Worm (Caenorhabditis elegans) whole organism, L1 larva: ENCODE data around the gene Y7A5A.13.

Experiments
- C04F5.9 ChIP-seq: sonication (generic microtip); optimal IDR thresholded peaks from 2 replicates; lab custom pipeline; 2016; ENCODE audit warnings: missing genetic modification characterization, missing compliant biosample characterization
- C34B4.2 ChIP-seq: sonication (generic microtip); optimal IDR thresholded peaks from 2 replicates; lab custom pipeline; 2017; ENCODE audit warnings: mild to moderate bottlenecking, missing genetic modification characterization, missing compliant biosample characterization
- alr-1 ChIP-seq: fragments of 200-800 bp; sonication (Bioruptor generic); optimal IDR thresholded peaks from 2 replicates; lab custom pipeline; 2018; ENCODE audit warnings: borderline replicate concordance, mild to moderate bottlenecking, missing genetic modification characterization, missing compliant biosample characterization
- ama-1 ChIP-seq: fragments of 150-350 bp; optimal IDR thresholded peaks from 2 replicates; lab custom pipeline; 2014
- blmp-1 ChIP-seq: fragments of 150-350 bp; optimal IDR thresholded peaks from 2 replicates; lab custom pipeline; 2014; ENCODE audit warnings: missing biosample characterization, missing genetic modification characterization
- ceh-63 ChIP-seq: fragments of 200-800 bp; sonication (Bioruptor generic); optimal IDR thresholded peaks from 2 replicates; lab custom pipeline; 2018; ENCODE audit warnings: mild to moderate bottlenecking, missing genetic modification characterization, missing compliant biosample characterization
- ceh-8 ChIP-seq: fragments of 200-800 bp; sonication (Bioruptor generic); optimal IDR thresholded peaks from 2 replicates; lab custom pipeline; 2018; ENCODE audit warnings: mild to moderate bottlenecking, missing genetic modification characterization, moderate library complexity, missing compliant biosample characterization
- ceh-82 ChIP-seq, 3 experiments: fragments of 150-350 bp in 1 of 3; sonication (generic microtip) in 2 of 3; optimal IDR thresholded peaks; 2 replicates each; lab custom pipeline; 2014 to 2017; ENCODE audit warnings: missing biosample characterization in 3 of 3, missing genetic modification characterization in 3 of 3
- ceh-90 ChIP-seq: sonication (generic microtip); optimal IDR thresholded peaks from 2 replicates; lab custom pipeline; 2016; ENCODE audit warnings: missing genetic modification characterization, missing compliant biosample characterization
- ces-1 ChIP-seq: fragments of 150-350 bp; optimal IDR thresholded peaks from 2 replicates; lab custom pipeline; 2014; ENCODE audit warnings: missing biosample characterization, missing genetic modification reagents, missing genetic modification characterization
- dpl-1 ChIP-seq, 3 experiments: fragments of 150-350 bp in 2 of 3; sonication (generic microtip) in 1 of 3; optimal IDR thresholded peaks; 2 replicates each; lab custom pipeline; 2014 to 2017; ENCODE audit warnings: missing biosample characterization in 3 of 3, missing genetic modification characterization in 3 of 3, missing genetic modification reagents in 3 of 3
- egl-27 ChIP-seq, 2 experiments: fragments of 150-350 bp in 1 of 2; sonication (generic microtip); optimal IDR thresholded peaks; 3 replicates each; lab custom pipeline; 2017 to 2018; ENCODE audit warnings: missing biosample characterization in 2 of 2, missing genetic modification characterization in 2 of 2, missing genetic modification reagents in 2 of 2
- elt-3 ChIP-seq, 6 experiments: fragments of 150-350 bp in 1 of 6; sonication (generic microtip); optimal IDR thresholded peaks; 2 replicates each; lab custom pipeline; 2017 to 2018; ENCODE audit warnings: missing biosample characterization in 6 of 6, missing genetic modification characterization in 6 of 6, inconsistent platforms in 1 of 6
- fos-1 ChIP-seq: fragments of 150-350 bp; optimal IDR thresholded peaks from 2 replicates; lab custom pipeline; 2014; ENCODE audit warnings: missing biosample characterization, missing genetic modification characterization
- isw-1 ChIP-seq: fragments of 200-800 bp; sonication (Bioruptor generic); IDR thresholded peaks from 2 replicates; pipeline ENCODE4 v1.3.6; 2022; ENCODE audit warnings: missing genetic modification characterization, missing compliant biosample characterization
- lin-15B ChIP-seq: fragments of 150-350 bp; sonication (generic microtip); optimal IDR thresholded peaks from 3 replicates; lab custom pipeline; 2014; ENCODE audit warnings: missing biosample characterization, missing genetic modification characterization
- lin-35 ChIP-seq, 2 experiments: fragments of 150-350 bp; optimal IDR thresholded peaks; 2 replicates each; lab custom pipeline; 2014; ENCODE audit warnings: missing biosample characterization in 2 of 2, missing genetic modification characterization in 2 of 2, missing genetic modification reagents in 2 of 2
- mab-9 ChIP-seq: fragments of 200-800 bp; sonication (Bioruptor generic); IDR thresholded peaks from 2 replicates; pipeline ENCODE4 v1.3.6; 2022; ENCODE audit warnings: missing genetic modification reagents, missing genetic modification characterization, missing compliant biosample characterization
- mdl-1 ChIP-seq, 2 experiments: fragments of 150-350 bp; optimal IDR thresholded peaks; 2 replicates each; lab custom pipeline; 2014 to 2017; ENCODE audit warnings: missing biosample characterization in 2 of 2, missing genetic modification characterization in 2 of 2, inconsistent platforms in 1 of 2
- nhr-20 ChIP-seq: sonication (generic microtip); optimal IDR thresholded peaks from 2 replicates; lab custom pipeline; 2016; ENCODE audit warnings: mild to moderate bottlenecking, missing genetic modification characterization, missing compliant biosample characterization
- nhr-237 ChIP-seq: fragments of 150-350 bp; optimal IDR thresholded peaks from 2 replicates; lab custom pipeline; 2014; ENCODE audit warnings: missing biosample characterization, missing genetic modification characterization
- nhr-47 ChIP-seq: sonication (generic microtip); optimal IDR thresholded peaks from 2 replicates; lab custom pipeline; 2016; ENCODE audit warnings: mild to moderate bottlenecking, missing genetic modification characterization, moderate library complexity, missing compliant biosample characterization
- nhr-71 ChIP-seq: sonication (generic microtip); optimal IDR thresholded peaks from 2 replicates; lab custom pipeline; 2016; ENCODE audit warnings: mild to moderate bottlenecking, missing genetic modification characterization, moderate library complexity, missing compliant biosample characterization
- nhr-77 ChIP-seq: fragments of 150-350 bp; optimal IDR thresholded peaks from 2 replicates; lab custom pipeline; 2014; ENCODE audit warnings: missing biosample characterization, missing genetic modification characterization
- nhr-84 ChIP-seq: sonication (generic microtip); optimal IDR thresholded peaks from 2 replicates; lab custom pipeline; 2017; ENCODE audit warnings: missing biosample characterization, missing genetic modification characterization
- nhr-85 ChIP-seq: sonication (generic microtip); peaks from one replicate; lab custom pipeline; 2016; ENCODE audit warnings: missing genetic modification characterization, inconsistent platforms, missing compliant biosample characterization
- pqm-1 ChIP-seq: sonication (generic microtip); optimal IDR thresholded peaks from 3 replicates; lab custom pipeline; 2017; ENCODE audit warnings: missing biosample characterization, missing genetic modification characterization
- rnt-1 ChIP-seq: sonication (generic microtip); optimal IDR thresholded peaks from 2 replicates; lab custom pipeline; 2016; ENCODE audit warnings: mild to moderate bottlenecking, missing genetic modification characterization, moderate library complexity, missing compliant biosample characterization
- snpc-4 ChIP-seq: fragments of 150-350 bp; optimal IDR thresholded peaks from 2 replicates; lab custom pipeline; 2014; ENCODE audit warnings: missing biosample characterization, missing genetic modification characterization
- snu-23 ChIP-seq: sonication (generic microtip); optimal IDR thresholded peaks from 2 replicates; lab custom pipeline; 2016; ENCODE audit warnings: missing genetic modification characterization, missing compliant biosample characterization
- tbx-2 ChIP-seq: sonication (generic microtip); optimal IDR thresholded peaks from 2 replicates; lab custom pipeline; 2016; ENCODE audit warnings: missing genetic modification characterization, missing compliant biosample characterization
- tlp-1 ChIP-seq: fragments of 150-350 bp; optimal IDR thresholded peaks from 2 replicates; lab custom pipeline; 2014; ENCODE audit warnings: missing biosample characterization, missing genetic modification characterization
- unc-130 ChIP-seq: fragments of 150-350 bp; optimal IDR thresholded peaks from 2 replicates; lab custom pipeline; 2017; ENCODE audit warnings: missing biosample characterization, missing genetic modification characterization, inconsistent platforms
- unc-30 ChIP-seq: sonication (generic microtip); optimal IDR thresholded peaks from 2 replicates; lab custom pipeline; 2017; ENCODE audit warnings: missing biosample characterization, missing genetic modification characterization
- vab-15 ChIP-seq: sonication (generic microtip); optimal IDR thresholded peaks from 2 replicates; lab custom pipeline; 2017; ENCODE audit warnings: missing genotype, mild to moderate bottlenecking, missing genetic modification characterization, missing compliant biosample characterization
- xbp-1 ChIP-seq: sonication (generic microtip); optimal IDR thresholded peaks from 2 replicates; lab custom pipeline; 2016; ENCODE audit warnings: missing genetic modification characterization, missing compliant biosample characterization
- zag-1 ChIP-seq: fragments of 150-350 bp; optimal IDR thresholded peaks from 2 replicates; lab custom pipeline; 2014; ENCODE audit warnings: missing biosample characterization, missing genetic modification characterization
- zip-4 ChIP-seq: fragments of 200-800 bp; sonication (Bioruptor generic); optimal IDR thresholded peaks from 2 replicates; lab custom pipeline; 2018; ENCODE audit warnings: mild to moderate bottlenecking, missing genetic modification characterization, moderate library complexity, missing compliant biosample characterization
- ztf-11 ChIP-seq, 2 experiments: sonication (generic microtip); optimal IDR thresholded peaks; 2 replicates each; lab custom pipeline; 2016 to 2017; ENCODE audit warnings: missing genetic modification characterization in 2 of 2, missing biosample characterization in 1 of 2, missing compliant biosample characterization in 1 of 2

Y7A5A.13 gene

ce11 chrX:15724994-15725393 lies 48.7 kb upstream of the Y7A5A.13 start (continued):
- TF ChIP-seq pqm-1 (no peak), tbx-2 (tag; lab: Kevin White, UChicago) (peak; percentile 70), nhr-20 (tag; lab: Kevin White, UChicago) (peak; percentile 74), ztf-11 (tag; optimal IDR thresholded peaks at IDR 0.05; lab: Kevin White, UChicago) (peak in 1 of 2 experiments; percentile 11), ces-1 (GFP tag; lab: Kevin White, UChicago) (no peak), ceh-82 (tag; optimal IDR thresholded peaks at IDR 0.05; lab: Kevin White, UChicago) (peak; percentile 33 to 69 (median 57)), C04F5.9 (tag; lab: Kevin White, UChicago) (no peak), ceh-8 (GFP tag; lab: Kevin White, UChicago) (no peak), dpl-1 (GFP tag; optimal IDR thresholded peaks at IDR 0.05; lab: Kevin White, UChicago) (peak; percentile 68 to 73 (median 73)), nhr-237 (no peak), ama-1 (lab: Kevin White, UChicago) (no peak), snu-23 (GFP tag; lab: Kevin White, UChicago) (peak; percentile 83), fos-1 (tag; lab: Kevin White, UChicago) (no peak), alr-1 (tag; lab: Kevin White, UChicago) (no peak), mdl-1 (tag; optimal IDR thresholded peaks at IDR 0.05; lab: Kevin White, UChicago) (peak in 1 of 2 experiments; percentile 81), unc-130 (tag; lab: Kevin White, UChicago) (peak; percentile 75), rnt-1 (tag; lab: Kevin White, UChicago) (peak; percentile 80), isw-1 (peak; percentile 14; the same call in 1 of the 2 replicates), blmp-1 (tag; lab: Kevin White, UChicago) (peak; percentile 97), ceh-90 (tag; lab: Kevin White, UChicago) (no peak), tlp-1 (no peak), ceh-63 (GFP tag; lab: Kevin White, UChicago) (no peak), nhr-85 (tag; lab: Kevin White, UChicago) (peak; percentile 87), xbp-1 (peak; percentile 62), egl-27 (tag; optimal IDR thresholded peaks at IDR 0.05; lab: Kevin White, UChicago) (no peak), nhr-71 (tag; lab: Kevin White, UChicago) (peak; percentile 78), lin-35 (GFP tag; optimal IDR thresholded peaks at IDR 0.05; lab: Kevin White, UChicago) (peak; percentile 56 to 86), unc-30 (tag; lab: Kevin White, UChicago) (no peak), nhr-47 (tag; lab: Kevin White, UChicago) (peak; percentile 75), vab-15 (tag; lab: Kevin White, UChicago) (no peak), mab-9 (no peak), elt-3 (tag; optimal IDR thresholded peaks at IDR 0.05; lab: Kevin White, UChicago) (peak in 1 of 6 experiments; percentile 50), zip-4 (no peak), zag-1 (tag; lab: Kevin White, UChicago) (no peak), nhr-77 (tag; lab: Kevin White, UChicago) (peak; percentile 6), snpc-4 (tag; lab: Kevin White, UChicago) (peak; percentile 62)
- TF ChIP-seq, all 84 proteins: peak for 38

DNA sequence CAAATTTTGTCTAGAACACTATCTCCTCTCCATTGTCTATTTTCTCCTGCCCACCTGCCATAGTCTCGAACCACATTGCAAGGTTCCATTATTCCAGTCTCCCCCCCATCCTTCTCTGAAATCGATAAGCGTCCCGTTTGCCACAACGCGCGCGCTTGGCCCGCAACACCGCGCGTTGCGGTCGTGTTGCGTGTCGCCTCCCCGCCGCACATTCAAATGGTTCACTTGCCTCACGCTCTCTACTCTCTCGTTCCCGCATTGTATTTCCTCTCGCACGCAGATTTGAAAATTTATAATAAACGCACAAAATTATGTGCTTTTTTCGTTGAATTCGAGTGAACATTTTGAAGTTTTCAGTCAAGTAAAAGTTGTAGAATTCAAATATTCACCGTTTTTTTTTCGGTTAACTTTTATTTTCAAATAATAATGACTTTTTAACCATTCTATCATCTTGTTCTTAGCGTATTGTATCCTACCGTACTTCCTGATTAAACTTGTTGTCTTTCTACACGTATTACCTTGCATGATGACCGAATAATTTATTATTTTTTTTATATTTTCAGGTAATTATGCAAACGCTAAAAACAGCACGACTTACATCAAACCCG lies 48.0 kb upstream of the Y7A5A.13 start, which contains the start of gene lin-15B:
TSS of gene lin-15B (plus strand) at position 558 of the 608 bp plus-strand sequence.
- TF ChIP-seq lin-15B (tag; lab: Kevin White, UChicago) (peak; percentile 42), C04F5.9 (tag; lab: Kevin White, UChicago) (no peak)

ce11 chrX:15730342-15730741 lies 43.3 kb upstream of the Y7A5A.13 start:
- TF ChIP-seq nhr-85 (tag; lab: Kevin White, UChicago) (no peak), nhr-84 (no peak), C34B4.2 (tag; lab: Kevin White, UChicago) (no peak), nhr-71 (tag; lab: Kevin White, UChicago) (no peak), zag-1 (tag; lab: Kevin White, UChicago) (no peak)
